Worm (Caenorhabditis elegans) whole organism, L4/young adult: Measurements from ENCODE around the gene clec-239.

ENCODE experiments used
- W03F9.2 ChIP-seq: fragments of 150-350 bp; optimal IDR thresholded peaks from 2 replicates; lab custom pipeline; 2014; ENCODE audit warnings: missing biosample characterization, missing genetic modification characterization
- dao-5 ChIP-seq: sonication (generic microtip); optimal IDR thresholded peaks from 2 replicates; lab custom pipeline; 2016; ENCODE audit warnings: missing genotype, missing genetic modification characterization, moderate library complexity, missing compliant biosample characterization
- him-1 ChIP-seq: sonication (generic microtip); optimal IDR thresholded peaks from 2 replicates; lab custom pipeline; 2016; ENCODE audit warnings: missing genotype, missing genetic modification reagents, missing genetic modification characterization, missing compliant biosample characterization

DNA sequence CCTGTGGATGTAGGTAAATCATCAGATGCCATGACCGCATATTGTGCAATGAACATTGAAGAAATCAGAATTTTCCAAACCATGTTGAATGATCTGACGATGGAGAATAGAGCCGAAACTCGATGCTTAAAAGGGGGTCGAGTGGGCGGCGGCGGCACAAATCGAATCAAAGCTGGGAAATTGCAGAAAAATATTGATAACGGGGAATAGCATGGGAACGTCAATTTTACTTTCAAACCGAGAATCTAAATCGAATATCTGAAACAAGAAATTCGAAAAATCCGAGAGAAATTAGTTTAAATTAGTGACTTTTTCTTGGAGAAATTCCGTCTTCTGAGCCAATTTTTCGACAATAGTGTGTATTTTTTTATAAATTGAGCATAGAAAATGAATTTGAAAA is 40.2 kb upstream of the clec-239 start, which contains the start of gene F09C6.10:
- no peak for TF ChIP-seq W03F9.2
- TF ChIP-seq him-1: no peak
- TF ChIP-seq dao-5: no peak
